Worm (Caenorhabditis elegans) whole organism, late embryonic: ENCODE data around the gene aptf-4.

ENCODE experiments used
- C08G9.2 ChIP-seq: sonication (generic microtip); optimal IDR thresholded peaks from 2 replicates; lab custom pipeline; 2016; ENCODE audit warnings: mild to moderate bottlenecking, missing genetic modification characterization, moderate library complexity, missing compliant biosample characterization
- F13H6.1 ChIP-seq: sonication (generic microtip); optimal IDR thresholded peaks from 2 replicates; lab custom pipeline; 2016; ENCODE audit warnings: missing genetic modification characterization, missing compliant biosample characterization
- K02D7.2 ChIP-seq: sonication (generic microtip); optimal IDR thresholded peaks from 2 replicates; lab custom pipeline; 2017; ENCODE audit warnings: mild to moderate bottlenecking, missing genetic modification characterization, missing compliant biosample characterization
- T23F11.4 ChIP-seq: fragments of 200-800 bp; sonication (Bioruptor generic); optimal IDR thresholded peaks from 2 replicates; lab custom pipeline; 2018; ENCODE audit warnings: mild to moderate bottlenecking, missing genetic modification characterization, missing compliant biosample characterization
- ahr-1 ChIP-seq: sonication (generic microtip); optimal IDR thresholded peaks from 2 replicates; lab custom pipeline; 2016; ENCODE audit warnings: missing genetic modification characterization, missing compliant biosample characterization
- ceh-14 ChIP-seq: sonication (generic microtip); optimal IDR thresholded peaks from 2 replicates; lab custom pipeline; 2016; ENCODE audit warnings: missing genotype, missing genetic modification characterization, missing compliant biosample characterization
- ceh-19 ChIP-seq: fragments of 200-800 bp; sonication (Bioruptor generic); optimal IDR thresholded peaks from 2 replicates; lab custom pipeline; 2018; ENCODE audit warnings: mild to moderate bottlenecking, missing genetic modification characterization, missing compliant biosample characterization
- ceh-2 ChIP-seq: sonication (generic microtip); optimal IDR thresholded peaks from 2 replicates; lab custom pipeline; 2016; ENCODE audit warnings: missing genotype, missing genetic modification characterization, missing compliant biosample characterization
- ceh-22 ChIP-seq: sonication (generic microtip); optimal IDR thresholded peaks from 2 replicates; lab custom pipeline; 2017; ENCODE audit warnings: missing biosample characterization, missing genetic modification characterization
- ceh-24 ChIP-seq: sonication (generic microtip); optimal IDR thresholded peaks from 2 replicates; lab custom pipeline; 2016; ENCODE audit warnings: mild to moderate bottlenecking, missing genetic modification characterization, missing compliant biosample characterization
- ceh-30 ChIP-seq: fragments of 150-350 bp; optimal IDR thresholded peaks from 2 replicates; lab custom pipeline; 2014; ENCODE audit warnings: missing biosample characterization, missing genetic modification characterization
- ceh-31 ChIP-seq: sonication (generic microtip); optimal IDR thresholded peaks from 2 replicates; lab custom pipeline; 2016; ENCODE audit warnings: missing genetic modification characterization, missing compliant biosample characterization
- ceh-6 ChIP-seq: fragments of 200-800 bp; sonication (Bioruptor generic); optimal IDR thresholded peaks from 2 replicates; lab custom pipeline; 2018; ENCODE audit warnings: mild to moderate bottlenecking, missing genetic modification characterization, missing compliant biosample characterization
- ceh-9 ChIP-seq: sonication (generic microtip); optimal IDR thresholded peaks from 2 replicates; lab custom pipeline; 2016; ENCODE audit warnings: mild to moderate bottlenecking, missing genetic modification characterization, inconsistent platforms, missing compliant biosample characterization
- che-1 ChIP-seq: sonication (generic microtip); optimal IDR thresholded peaks from 2 replicates; lab custom pipeline; 2016; ENCODE audit warnings: mild to moderate bottlenecking, missing genetic modification characterization, missing compliant biosample characterization
- elt-2 ChIP-seq: sonication (generic microtip); optimal IDR thresholded peaks from 2 replicates; lab custom pipeline; 2016; ENCODE audit warnings: missing genetic modification reagents, missing genetic modification characterization, missing compliant biosample characterization
- elt-4 ChIP-seq: sonication (generic microtip); optimal IDR thresholded peaks from 2 replicates; lab custom pipeline; 2016; ENCODE audit warnings: missing genetic modification characterization, missing compliant biosample characterization
- eyg-1 ChIP-seq: sonication (generic microtip); optimal IDR thresholded peaks from 2 replicates; lab custom pipeline; 2016; ENCODE audit warnings: missing genotype, missing genetic modification characterization, missing compliant biosample characterization
- fkh-10 ChIP-seq: fragments of 150-350 bp; optimal IDR thresholded peaks from 2 replicates; lab custom pipeline; 2014; ENCODE audit warnings: missing biosample characterization, missing genetic modification reagents, missing genetic modification characterization
- hlh-13 ChIP-seq: fragments of 200-800 bp; sonication (Bioruptor generic); optimal IDR thresholded peaks from 2 replicates; lab custom pipeline; 2018; ENCODE audit warnings: mild to moderate bottlenecking, missing genetic modification characterization, missing compliant biosample characterization
- hlh-15 ChIP-seq: sonication (generic microtip); optimal IDR thresholded peaks from 2 replicates; lab custom pipeline; 2016; ENCODE audit warnings: missing genetic modification characterization, missing compliant biosample characterization
- lim-6 ChIP-seq: sonication (generic microtip); optimal IDR thresholded peaks from 2 replicates; lab custom pipeline; 2016; ENCODE audit warnings: missing genetic modification characterization, missing compliant biosample characterization
- madf-2 ChIP-seq: sonication (generic microtip); optimal IDR thresholded peaks from 2 replicates; lab custom pipeline; 2017; ENCODE audit warnings: missing genetic modification characterization, missing compliant biosample characterization
- mec-3 ChIP-seq: sonication (generic microtip); optimal IDR thresholded peaks from 2 replicates; lab custom pipeline; 2016; ENCODE audit warnings: borderline replicate concordance, missing genetic modification characterization, missing compliant biosample characterization
- nhr-11 ChIP-seq: fragments of 150-350 bp; optimal IDR thresholded peaks from 2 replicates; lab custom pipeline; 2014; ENCODE audit warnings: missing biosample characterization, missing genetic modification characterization
- odd-2 ChIP-seq: sonication (generic microtip); optimal IDR thresholded peaks from 2 replicates; lab custom pipeline; 2017; ENCODE audit warnings: antibody characterized with exemption, mild to moderate bottlenecking, missing genetic modification characterization, missing compliant biosample characterization
- pax-1 ChIP-seq: fragments of 150-350 bp; optimal IDR thresholded peaks from 2 replicates; lab custom pipeline; 2014; ENCODE audit warnings: missing biosample characterization, missing genetic modification characterization
- pha-2 ChIP-seq: sonication (generic microtip); optimal IDR thresholded peaks from 2 replicates; lab custom pipeline; 2017; ENCODE audit warnings: mild to moderate bottlenecking, missing genetic modification characterization, missing compliant biosample characterization
- pha-4 ChIP-seq: fragments of 150-350 bp; optimal IDR thresholded peaks from 2 replicates; lab custom pipeline; 2018; ENCODE audit warnings: missing biosample characterization, missing genetic modification reagents, missing genetic modification characterization
- sdc-2 ChIP-seq: sonication (generic microtip); optimal IDR thresholded peaks from 2 replicates; lab custom pipeline; 2016; ENCODE audit warnings: missing genotype, missing genetic modification characterization, missing compliant biosample characterization
- sox-4 ChIP-seq: sonication (generic microtip); optimal IDR thresholded peaks from 2 replicates; lab custom pipeline; 2017; ENCODE audit warnings: mild to moderate bottlenecking, missing genetic modification characterization, inconsistent platforms, missing compliant biosample characterization
- syd-9 ChIP-seq: sonication (generic microtip); optimal IDR thresholded peaks from 2 replicates; lab custom pipeline; 2016; ENCODE audit warnings: mild to moderate bottlenecking, missing genetic modification characterization, moderate library complexity, missing compliant biosample characterization
- tbx-2 ChIP-seq: sonication (generic microtip); optimal IDR thresholded peaks from 2 replicates; lab custom pipeline; 2016; ENCODE audit warnings: missing genetic modification characterization, missing compliant biosample characterization
- ttx-3 ChIP-seq: sonication (generic microtip); optimal IDR thresholded peaks from 2 replicates; lab custom pipeline; 2016; ENCODE audit warnings: missing genetic modification reagents, missing genetic modification characterization, missing compliant biosample characterization
- unc-55 ChIP-seq: sonication (generic microtip); optimal IDR thresholded peaks from 2 replicates; lab custom pipeline; 2017; ENCODE audit warnings: missing biosample characterization, missing genetic modification reagents, missing genetic modification characterization
- ztf-16 ChIP-seq: sonication (generic microtip); optimal IDR thresholded peaks from 2 replicates; lab custom pipeline; 2017; ENCODE audit warnings: missing genetic modification characterization, missing compliant biosample characterization

Gene aptf-4

ce11 chrII:8621883-8622282 lies 31.1 kb downstream of the aptf-4 start, which contains the start of gene T22C8.3:
T22C8.3 (minus strand) TSS chrII:8621983.
- TF ChIP-seq ceh-22 (tag; lab: Kevin White, UChicago): no peak
- TF ChIP-seq mec-3 (tag; lab: Kevin White, UChicago): no peak
- no peak for TF ChIP-seq F13H6.1 (tag; lab: Kevin White, UChicago)
- TF ChIP-seq pha-4 (tag; lab: Kevin White, UChicago): no peak
- TF ChIP-seq ceh-9: no peak
- TF ChIP-seq ceh-6 (GFP tag; lab: Kevin White, UChicago): no peak
- TF ChIP-seq sox-4: no peak
- TF ChIP-seq tbx-2 (tag; lab: Kevin White, UChicago): no peak
- TF ChIP-seq ceh-31 (tag; lab: Kevin White, UChicago): no peak
- TF ChIP-seq lim-6 (tag; lab: Kevin White, UChicago): no peak
- TF ChIP-seq ceh-2 (tag; lab: Kevin White, UChicago): no peak
- no peak for TF ChIP-seq hlh-15
- no peak for TF ChIP-seq ceh-30 (tag; lab: Kevin White, UChicago)
- no peak for TF ChIP-seq unc-55 (GFP tag; lab: Kevin White, UChicago)

- no peak for TF ChIP-seq sdc-2 (tag; lab: Kevin White, UChicago)
- TF ChIP-seq ceh-14 (tag; lab: Kevin White, UChicago): no peak
- TF ChIP-seq hlh-13 (GFP tag; lab: Kevin White, UChicago): no peak
- TF ChIP-seq mec-3 (tag; lab: Kevin White, UChicago): no peak
- TF ChIP-seq hlh-15: no peak
- no peak for TF ChIP-seq ceh-19 (GFP tag; lab: Kevin White, UChicago)
- no peak for TF ChIP-seq T23F11.4
- no peak for TF ChIP-seq fkh-10 (GFP tag; lab: Kevin White, UChicago)
- no peak for TF ChIP-seq ahr-1 (tag; lab: Kevin White, UChicago)
- no peak for TF ChIP-seq pax-1 (tag; lab: Kevin White, UChicago)
- no peak for TF ChIP-seq che-1 (tag; lab: Kevin White, UChicago)
Observed at ce11 chrII:8623396-8623795, 32.6 kb downstream of the aptf-4 start, which contains the start of gene T22C8.4. T22C8.4 (minus strand) TSS chrII:8623496.

ce11 chrII:8625163-8625562 lies 34.4 kb downstream of the aptf-4 start, which contains the start of gene sptf-2:
sptf-2 (plus strand) TSS chrII:8625459.
- TF ChIP-seq elt-2 (tag; lab: Kevin White, UChicago) (peak; percentile 93), madf-2 (no peak)

ce11 chrII:8626598-8626997 lies 35.8 kb downstream of the aptf-4 start:
- TF ChIP-seq ceh-9 (no peak), K02D7.2 (tag; lab: Kevin White, UChicago) (no peak), eyg-1 (tag; lab: Kevin White, UChicago) (no peak), T23F11.4 (no peak), C08G9.2 (tag; lab: Kevin White, UChicago) (no peak), ceh-2 (tag; lab: Kevin White, UChicago) (no peak), pha-2 (tag; lab: Kevin White, UChicago) (no peak), sdc-2 (tag; lab: Kevin White, UChicago) (no peak)

ce11 chrII:8627907-8628306 lies 37.1 kb downstream of the aptf-4 start:
- TF ChIP-seq ztf-16 (no peak), odd-2 (tag; lab: Kevin White, UChicago) (no peak), syd-9 (tag; lab: Kevin White, UChicago) (no peak), ttx-3 (no peak), ceh-24 (tag; lab: Kevin White, UChicago) (no peak), lim-6 (tag; lab: Kevin White, UChicago) (no peak), C08G9.2 (tag; lab: Kevin White, UChicago) (no peak), ceh-9 (no peak), nhr-11 (no peak), eyg-1 (tag; lab: Kevin White, UChicago) (no peak), tbx-2 (tag; lab: Kevin White, UChicago) (no peak), elt-4 (tag; lab: Kevin White, UChicago) (no peak)
- TF ChIP-seq, all 69 proteins: peak for 0
